Worm (Caenorhabditis elegans): ENCODE results near the gene R12B2.8.

- TF ChIP-seq ztf-29 (GFP tag; IDR thresholded peaks at IDR 0.05) = no peak
- no peak for TF ChIP-seq T22C8.4 (GFP tag; IDR thresholded peaks at IDR 0.05)
- TF ChIP-seq flt-1 (GFP tag; IDR thresholded peaks at IDR 0.05) = no peak
Observed at ce11 chrIII:5836816-5837215, 13.1 kb downstream of the R12B2.8 start, which contains the start of gene W04D12.1.
